Worm (Caenorhabditis elegans): ENCODE measurements around the gene chil-12.

- TF ChIP-seq ztf-11 (tag; optimal IDR thresholded peaks at IDR 0.05) (no peak), elt-3 (tag; optimal IDR thresholded peaks at IDR 0.05) (no peak), nhr-237 (tag; optimal IDR thresholded peaks at IDR 0.05) (no peak), pha-4 (tag; optimal IDR thresholded peaks at IDR 0.05) (no peak), unc-62 (GFP tag; optimal IDR thresholded peaks at IDR 0.05) (no peak), ces-1 (GFP tag; optimal IDR thresholded peaks at IDR 0.05) (no peak), lin-13 (tag; optimal IDR thresholded peaks at IDR 0.05) (no peak), elt-1 (tag; optimal IDR thresholded peaks at IDR 0.05; ENCODE audit: borderline replicate concordance, insufficient read depth) (no peak), nhr-28 (tag; optimal IDR thresholded peaks at IDR 0.05) (no peak), snpc-4 (tag; optimal IDR thresholded peaks at IDR 0.05) (no peak), blmp-1 (tag; optimal IDR thresholded peaks at IDR 0.05) (no peak), lsy-2 (tag; optimal IDR thresholded peaks at IDR 0.05) (no peak), unc-120 (tag; optimal IDR thresholded peaks at IDR 0.05; ENCODE audit: poor library complexity, severe bottlenecking) (no peak), unc-39 (tag; optimal IDR thresholded peaks at IDR 0.05) (no peak)
Measured at ce11 chrV:15281279-15281949, 40.1 kb downstream of the chil-12 start, which contains the start of the genes srw-19 and srx-51.
